Worm (Caenorhabditis elegans) whole organism, midembryonic: Measurements from ENCODE around the gene F42E11.3.

Source experiments
- T22C8.4 ChIP-seq: fragments of 200-800 bp; sonication (Bioruptor generic); IDR thresholded peaks from 2 replicates; pipeline ENCODE4 v1.3.6; 2022; ENCODE audit warnings: missing genetic modification characterization, missing compliant biosample characterization
- cog-1 ChIP-seq: sonication (generic microtip); optimal IDR thresholded peaks from 2 replicates; lab custom pipeline; 2016; ENCODE audit warnings: missing genetic modification characterization, missing compliant biosample characterization
- flt-1 ChIP-seq: fragments of 200-800 bp; sonication (Bioruptor generic); IDR thresholded peaks from 2 replicates; pipeline ENCODE4 v1.3.6; 2022; ENCODE audit warnings: missing genetic modification characterization, missing compliant biosample characterization
- klf-2 ChIP-seq: fragments of 200-800 bp; sonication (Bioruptor generic); conservative IDR thresholded peaks from 2 replicates; pipeline ENCODE4 v1.3.6; 2022; ENCODE audit warnings: missing genetic modification reagents, missing genetic modification characterization, missing compliant biosample characterization
- med-1 ChIP-seq: sonication (generic microtip); optimal IDR thresholded peaks from 2 replicates; lab custom pipeline; 2017; ENCODE audit warnings: missing genetic modification characterization, mild to moderate bottlenecking, missing compliant biosample characterization, antibody characterized with exemption, missing genetic modification reagents; ENCODE audit not compliant: insufficient read depth
- ref-1 ChIP-seq: fragments of 200-800 bp; sonication (Bioruptor generic); conservative IDR thresholded peaks from 2 replicates; pipeline ENCODE4 v1.3.6; 2022; ENCODE audit warnings: missing genetic modification reagents, missing genetic modification characterization, missing compliant biosample characterization
- tab-1 ChIP-seq: fragments of 200-800 bp; sonication (Bioruptor generic); IDR thresholded peaks from 2 replicates; pipeline ENCODE4 v1.3.6; 2022; ENCODE audit warnings: missing genetic modification characterization, missing compliant biosample characterization
- ztf-23 ChIP-seq: fragments of 200-800 bp; sonication (Bioruptor generic); IDR thresholded peaks from 2 replicates; pipeline ENCODE4 v1.3.6; 2022; ENCODE audit warnings: missing genetic modification reagents, missing genetic modification characterization, missing compliant biosample characterization
- ztf-29 ChIP-seq: fragments of 200-800 bp; sonication (Bioruptor generic); IDR thresholded peaks from 2 replicates; pipeline ENCODE4 v1.3.6; 2022; ENCODE audit warnings: missing genetic modification reagents, missing genetic modification characterization, missing compliant biosample characterization

Gene F42E11.3

DNA sequence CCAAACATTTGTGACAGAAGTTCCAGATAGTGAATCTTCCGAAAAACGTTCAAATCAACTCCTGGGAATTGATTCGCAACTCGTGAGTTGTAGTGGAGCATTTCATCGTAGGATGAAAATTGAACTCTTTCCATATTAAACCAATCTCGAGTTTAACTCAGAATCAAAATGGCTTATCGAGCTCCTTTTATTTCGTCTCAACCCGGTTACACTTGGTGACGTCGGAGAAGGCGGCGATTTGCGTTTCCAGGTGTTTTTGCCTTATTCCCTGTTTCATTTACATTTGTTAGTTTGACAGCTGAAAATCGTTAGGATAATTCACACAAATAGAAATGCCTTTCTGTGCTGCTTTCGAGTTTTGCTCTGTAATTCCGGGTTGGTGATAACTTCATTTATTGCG lies at the start of gene F42E11.3:
F42E11.3 (minus strand) TSS at position 101 of the 400 bp plus-strand sequence.
- TF ChIP-seq flt-1 (GFP tag; lab: Robert Waterston, UW) (no peak), tab-1 (GFP tag; lab: Robert Waterston, UW) (no peak), ztf-29 (GFP tag; lab: Robert Waterston, UW) (no peak), T22C8.4 (GFP tag; lab: Robert Waterston, UW) (no peak), klf-2 (GFP tag; lab: Robert Waterston, UW) (no peak), med-1 (no peak), ref-1 (GFP tag; lab: Robert Waterston, UW) (no peak), ztf-23 (GFP tag; lab: Robert Waterston, UW) (no peak)

DNA sequence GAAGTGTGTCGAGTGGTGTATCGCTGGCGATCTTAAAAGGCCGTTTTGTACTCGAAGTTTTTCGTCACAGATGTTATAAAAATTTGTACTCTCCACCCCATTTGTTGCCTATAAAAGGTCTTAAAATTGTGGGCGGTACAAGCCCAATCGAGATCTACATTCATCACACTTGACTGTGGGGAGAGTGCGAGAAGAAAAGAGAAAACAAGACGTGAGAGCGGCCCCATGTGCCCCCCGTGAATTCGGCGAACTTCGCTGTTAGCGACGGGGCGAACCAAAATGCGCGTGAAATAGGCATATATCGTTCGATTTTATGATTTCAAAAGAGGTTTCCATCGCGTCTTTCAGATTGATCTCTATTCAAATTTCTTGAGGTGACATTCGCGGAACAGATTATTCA lies 44.6 kb upstream of the F42E11.3 start, which contains the start of gene F46C3.6:
F46C3.6 (minus strand) TSS at position 87 of the 400 bp plus-strand sequence.
- TF ChIP-seq med-1 (no peak), klf-2 (GFP tag; lab: Robert Waterston, UW) (no peak), tab-1 (GFP tag; lab: Robert Waterston, UW) (no peak), ztf-29 (GFP tag; lab: Robert Waterston, UW) (no peak), cog-1 (no peak), flt-1 (GFP tag; lab: Robert Waterston, UW) (no peak), T22C8.4 (GFP tag; lab: Robert Waterston, UW) (no peak), ztf-23 (GFP tag; lab: Robert Waterston, UW) (no peak), ref-1 (GFP tag; lab: Robert Waterston, UW) (no peak)

DNA sequence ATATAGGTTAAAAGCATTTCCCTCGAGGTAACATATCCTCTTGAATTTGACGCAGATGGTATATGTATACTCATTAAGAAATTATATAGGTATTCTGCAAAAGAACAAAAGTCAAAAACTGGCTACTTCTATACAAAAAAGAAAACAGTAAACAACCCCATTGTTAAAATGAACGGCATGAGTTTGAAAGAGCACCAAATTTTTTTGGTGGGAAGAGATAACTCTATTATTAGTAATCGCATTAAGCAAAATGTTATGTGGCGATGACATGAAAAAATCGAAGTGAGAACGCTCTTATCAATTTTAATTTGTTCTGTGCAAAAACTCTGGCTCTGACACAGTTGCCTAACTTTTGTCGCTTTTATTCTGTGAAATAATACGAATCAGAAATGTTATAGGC lies 43.3 kb upstream of the F42E11.3 start, which contains the start of gene F46C3.2:
F46C3.2 (minus strand) TSS at position 101 of the 400 bp plus-strand sequence.
- TF ChIP-seq flt-1 (GFP tag; lab: Robert Waterston, UW), result no peak
- TF ChIP-seq T22C8.4 (GFP tag; lab: Robert Waterston, UW), result no peak

DNA sequence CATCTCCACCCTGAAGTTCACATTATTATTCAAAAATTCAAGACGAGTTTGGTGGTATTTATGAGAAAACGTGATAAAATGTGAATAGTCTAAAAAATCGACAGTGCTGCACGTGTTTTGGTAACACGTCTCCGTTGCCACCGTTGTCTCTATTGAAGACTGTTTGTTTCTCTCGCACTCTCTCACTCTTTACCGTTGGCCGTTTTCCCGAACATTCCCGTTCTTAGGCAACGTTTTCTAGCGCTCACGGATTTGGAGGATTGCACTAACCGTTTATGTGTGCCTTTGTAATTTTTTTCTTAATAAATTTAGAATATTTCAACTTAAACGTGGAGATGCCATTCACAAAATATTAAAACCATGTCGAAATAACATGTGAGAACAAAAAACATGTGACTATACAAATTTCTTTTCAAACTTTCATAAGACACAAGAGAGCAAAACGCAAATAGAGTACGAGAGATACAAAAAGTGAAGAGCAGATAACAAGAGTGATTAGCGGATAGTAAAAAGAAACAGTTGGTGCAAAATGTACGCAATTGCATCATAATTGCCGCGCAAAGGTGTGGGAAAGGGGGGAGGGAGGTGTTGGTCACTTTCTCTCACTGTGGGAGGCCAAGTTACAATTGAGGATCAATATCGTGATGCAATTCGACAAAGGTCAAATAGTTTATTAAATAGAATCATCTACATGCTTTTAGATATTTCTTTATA lies 39.6 kb upstream of the F42E11.3 start, which contains the start of gene pek-1:
pek-1 (minus strand) TSS at position 51 of the 714 bp plus-strand sequence.
- TF ChIP-seq cog-1 (peak; percentile 5), tab-1 (GFP tag; lab: Robert Waterston, UW) (no peak), med-1 (no peak), T22C8.4 (GFP tag; lab: Robert Waterston, UW) (no peak)

DNA sequence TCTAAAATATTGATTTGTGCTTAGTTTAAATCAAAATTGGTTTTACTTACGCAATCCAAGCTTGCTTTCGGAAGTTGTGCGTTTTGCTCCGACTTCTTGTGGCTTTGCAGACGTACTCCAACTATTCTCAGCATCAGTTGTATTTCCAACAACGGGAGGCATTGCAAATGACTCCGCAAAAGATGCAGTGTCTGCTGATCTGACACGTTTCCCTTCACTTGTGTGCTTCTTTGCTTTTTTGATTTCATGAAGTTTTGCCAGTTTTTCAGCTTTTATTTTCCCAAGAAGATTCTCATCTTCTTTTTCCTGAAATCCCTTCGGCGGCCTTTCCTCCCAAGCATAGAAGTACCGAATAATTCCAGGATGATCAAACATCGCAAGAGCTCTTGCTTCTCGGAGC lies 36.3 kb upstream of the F42E11.3 start:
- TF ChIP-seq ztf-23 (GFP tag; lab: Robert Waterston, UW), result no peak
- no peak for TF ChIP-seq ref-1 (GFP tag; lab: Robert Waterston, UW)
- no peak for TF ChIP-seq med-1
- no peak for TF ChIP-seq T22C8.4 (GFP tag; lab: Robert Waterston, UW)
- no peak for TF ChIP-seq ztf-29 (GFP tag; lab: Robert Waterston, UW)
- TF ChIP-seq klf-2 (GFP tag; lab: Robert Waterston, UW), result no peak
- TF ChIP-seq flt-1 (GFP tag; lab: Robert Waterston, UW), result no peak
- TF ChIP-seq cog-1, result no peak

DNA sequence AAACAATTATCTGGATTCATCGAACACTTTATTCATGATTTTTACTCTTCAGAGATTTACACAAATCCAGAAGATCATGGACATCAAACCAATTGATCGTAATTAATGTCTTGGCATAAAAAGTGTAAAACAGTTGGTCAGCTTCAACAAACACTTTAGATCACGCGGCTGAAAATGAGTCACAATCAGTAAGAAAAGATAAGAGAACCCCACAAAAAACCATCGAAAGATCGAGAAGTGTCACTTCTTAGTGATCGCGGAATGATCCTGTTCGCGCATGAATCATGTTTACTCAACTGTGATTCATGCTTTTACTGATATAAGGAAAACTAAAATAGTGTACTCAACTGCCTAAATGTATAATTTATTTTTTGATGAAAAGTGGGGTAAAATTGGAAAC lies 34.0 kb upstream of the F42E11.3 start:
- TF ChIP-seq flt-1 (GFP tag; lab: Robert Waterston, UW) (no peak), klf-2 (GFP tag; lab: Robert Waterston, UW) (no peak), ref-1 (GFP tag; lab: Robert Waterston, UW) (no peak), cog-1 (no peak), med-1 (no peak), ztf-23 (GFP tag; lab: Robert Waterston, UW) (no peak), T22C8.4 (GFP tag; lab: Robert Waterston, UW) (no peak), tab-1 (GFP tag; lab: Robert Waterston, UW) (no peak), ztf-29 (GFP tag; lab: Robert Waterston, UW) (no peak)

DNA sequence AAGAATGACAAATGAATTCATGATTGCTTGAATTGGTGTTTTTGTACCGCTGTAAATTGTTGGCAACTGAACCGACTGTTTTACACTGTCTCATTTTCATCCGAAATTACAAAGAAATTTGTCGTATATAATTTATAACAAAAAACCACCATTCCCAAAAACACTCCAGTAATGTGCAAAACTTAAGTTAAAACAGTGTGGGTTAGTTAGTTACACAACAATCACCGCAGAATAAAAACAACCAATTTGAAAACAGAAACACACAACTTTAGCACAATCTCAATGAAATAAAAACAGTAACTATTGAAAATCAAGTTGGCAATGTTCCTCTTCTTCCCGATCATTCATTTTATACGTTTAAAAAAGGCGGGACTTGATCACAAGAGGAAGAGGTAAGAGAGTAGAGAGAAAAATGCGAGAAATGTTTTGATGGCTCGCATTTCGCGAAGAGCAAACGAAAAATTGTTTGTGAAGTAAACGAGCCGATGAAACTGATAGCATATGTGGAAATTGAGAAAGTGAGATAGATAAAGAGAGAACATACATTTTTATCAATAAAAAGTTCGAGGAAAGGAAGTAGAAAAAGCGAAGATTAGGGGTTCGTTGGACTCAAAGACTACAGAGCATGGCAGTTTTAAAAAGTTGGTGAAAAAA lies 32.4 kb upstream of the F42E11.3 start, which contains the start of gene F08B12.4:
F08B12.4 (minus strand) TSS at position 51 of the 654 bp plus-strand sequence.
- TF ChIP-seq ref-1 (GFP tag; lab: Robert Waterston, UW) (no peak), tab-1 (GFP tag; lab: Robert Waterston, UW) (no peak), ztf-29 (GFP tag; lab: Robert Waterston, UW) (no peak), T22C8.4 (GFP tag; lab: Robert Waterston, UW) (no peak), med-1 (no peak), klf-2 (GFP tag; lab: Robert Waterston, UW) (no peak), ztf-23 (GFP tag; lab: Robert Waterston, UW) (no peak), cog-1 (no peak), flt-1 (GFP tag; lab: Robert Waterston, UW) (no peak)

DNA sequence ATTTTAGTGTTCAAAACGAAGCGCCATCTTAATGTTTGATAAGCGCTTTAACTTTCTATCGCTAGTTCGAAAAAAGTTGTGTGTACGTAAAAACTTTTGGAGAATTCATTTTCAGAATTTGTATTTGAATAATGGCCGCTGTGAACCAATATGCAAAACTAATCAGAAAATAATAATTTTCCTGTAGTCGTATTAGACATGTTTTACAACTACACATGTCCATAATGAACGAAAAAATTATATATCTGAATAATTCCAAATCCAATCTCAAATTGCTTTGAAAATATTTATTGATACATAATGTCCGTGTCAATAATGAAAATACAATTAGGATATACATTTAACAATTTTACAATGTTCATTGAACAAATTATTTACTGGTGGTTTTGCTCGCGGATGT lies 31.4 kb upstream of the F42E11.3 start:
- TF ChIP-seq klf-2 (GFP tag; lab: Robert Waterston, UW), result no peak
- TF ChIP-seq ztf-29 (GFP tag; lab: Robert Waterston, UW), result no peak
- TF ChIP-seq cog-1, result no peak
- no peak for TF ChIP-seq T22C8.4 (GFP tag; lab: Robert Waterston, UW)
- TF ChIP-seq tab-1 (GFP tag; lab: Robert Waterston, UW), result no peak
- TF ChIP-seq med-1, result no peak
- no peak for TF ChIP-seq flt-1 (GFP tag; lab: Robert Waterston, UW)
- TF ChIP-seq ref-1 (GFP tag; lab: Robert Waterston, UW), result no peak
- no peak for TF ChIP-seq ztf-23 (GFP tag; lab: Robert Waterston, UW)

DNA sequence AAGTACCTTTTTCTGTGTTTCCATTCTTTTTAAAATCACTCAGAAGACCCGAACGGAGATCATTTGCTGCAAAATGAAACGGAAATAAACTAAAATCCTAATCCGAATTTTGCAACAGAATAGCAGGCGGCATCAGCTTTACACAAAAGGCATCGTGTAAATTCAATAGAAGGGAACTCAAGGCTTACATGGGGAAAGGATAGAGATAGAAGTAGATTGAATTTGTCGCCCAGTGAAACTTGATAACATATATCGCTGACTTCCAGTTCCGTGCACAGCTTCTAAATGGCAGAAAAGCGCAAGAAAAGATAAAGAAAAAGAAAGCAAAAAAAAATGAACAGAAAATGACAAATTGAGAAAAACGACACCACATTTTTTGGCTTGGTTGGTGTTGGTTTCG lies 30.5 kb upstream of the F42E11.3 start, which contains the start of gene slo-2:
slo-2 (minus strand) TSS at position 24 of the 400 bp plus-strand sequence.
- TF ChIP-seq cog-1 (no peak), T22C8.4 (GFP tag; lab: Robert Waterston, UW) (no peak), med-1 (no peak), ztf-23 (GFP tag; lab: Robert Waterston, UW) (no peak), tab-1 (GFP tag; lab: Robert Waterston, UW) (no peak), ref-1 (GFP tag; lab: Robert Waterston, UW) (no peak)
